Fruit fly (Drosophila melanogaster): Measurements from ENCODE around the gene CG1979.

- no peak for TF ChIP-seq CG33017 (tag; optimal IDR thresholded peaks at IDR 0.05)
- TF ChIP-seq ovo (GFP tag; optimal IDR thresholded peaks at IDR 0.05): no peak
- no peak for TF ChIP-seq toe (GFP tag; optimal IDR thresholded peaks at IDR 0.05)
- no peak for TF ChIP-seq CG11617 (GFP tag; optimal IDR thresholded peaks at IDR 0.05)
- no peak for TF ChIP-seq cic (GFP tag; optimal IDR thresholded peaks at IDR 0.05)
- no peak for TF ChIP-seq CG1620 (GFP tag; optimal IDR thresholded peaks at IDR 0.05)
- no peak for TF ChIP-seq kay (GFP tag; ENCODE audit: borderline replicate concordance)
- no peak for TF ChIP-seq Mnt (GFP tag; optimal IDR thresholded peaks at IDR 0.05)
- TF ChIP-seq tj (GFP tag; optimal IDR thresholded peaks at IDR 0.05): no peak
- no peak for TF ChIP-seq CG7045 (GFP tag; optimal IDR thresholded peaks at IDR 0.05)
These were observed 32.8 kb downstream of the CG1979 start for dm6 chr3R:7087201-7087505.

Measured in whole organism, adult.